Worm (Caenorhabditis elegans): ENCODE data around the gene daf-36.

Gene daf-36

DNA sequence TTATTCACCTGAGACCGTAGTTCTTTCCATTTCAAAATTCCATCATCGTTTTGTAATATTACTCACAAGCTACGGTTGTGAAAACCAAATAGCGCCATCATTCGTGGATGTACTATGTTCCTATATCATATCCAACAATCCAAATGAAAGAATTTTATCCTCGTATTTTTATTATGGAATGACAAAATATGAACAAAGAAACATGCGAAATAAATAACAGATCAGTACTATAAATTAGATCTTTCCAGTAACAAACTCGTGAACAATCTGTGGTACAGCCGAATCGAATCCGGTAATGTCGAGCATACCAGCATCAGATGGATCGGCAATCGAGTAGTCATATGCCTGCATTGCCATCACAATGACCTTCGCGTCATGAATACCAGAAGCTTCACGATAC is 27.2 kb upstream of the daf-36 start:
- TF ChIP-seq C34B4.2 (tag; optimal IDR thresholded peaks at IDR 0.05), result no peak
- TF ChIP-seq Y116A8C.19 (tag; optimal IDR thresholded peaks at IDR 0.05; ENCODE audit: borderline replicate concordance), result no peak
- TF ChIP-seq alr-1 (tag; optimal IDR thresholded peaks at IDR 0.05; ENCODE audit: borderline replicate concordance), result no peak
- no peak for TF ChIP-seq nhr-84 (tag; optimal IDR thresholded peaks at IDR 0.05)
- no peak for TF ChIP-seq C16A3.4 (tag; optimal IDR thresholded peaks at IDR 0.05)
- no peak for TF ChIP-seq sptf-1 (tag; optimal IDR thresholded peaks at IDR 0.05)

DNA sequence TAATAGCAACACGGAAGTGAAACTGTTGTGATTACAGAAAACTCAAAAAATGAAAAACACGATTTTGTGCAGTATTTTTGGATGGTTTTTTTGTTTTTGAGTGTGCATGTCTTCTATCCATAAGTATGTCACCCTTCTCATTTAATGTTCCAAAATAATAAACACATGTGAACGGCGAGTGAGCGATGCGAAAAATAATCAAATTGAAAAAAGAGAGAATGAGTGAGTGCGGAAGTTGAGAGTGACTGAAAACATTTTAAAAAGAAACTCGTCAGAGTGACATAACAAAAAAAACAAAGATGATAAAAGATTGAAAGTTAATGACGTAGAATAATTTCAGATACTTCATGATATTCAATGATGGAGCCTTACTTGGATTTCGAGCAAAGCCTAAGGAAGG is 24.0 kb upstream of the daf-36 start:
- TF ChIP-seq ets-5 (GFP tag; IDR thresholded peaks at IDR 0.05) (no peak), fkh-4 (tag; optimal IDR thresholded peaks at IDR 0.05; ENCODE audit: borderline replicate concordance) (no peak), elt-3 (tag; optimal IDR thresholded peaks at IDR 0.05) (no peak), ztf-11 (tag; optimal IDR thresholded peaks at IDR 0.05) (no peak), unc-130 (tag; optimal IDR thresholded peaks at IDR 0.05) (no peak), irx-1 (tag; optimal IDR thresholded peaks at IDR 0.05) (no peak), C04F5.9 (tag; optimal IDR thresholded peaks at IDR 0.05) (no peak), dpl-1 (GFP tag; optimal IDR thresholded peaks at IDR 0.05) (no peak), unc-98 (GFP tag; IDR thresholded peaks at IDR 0.05) (no peak)

DNA sequence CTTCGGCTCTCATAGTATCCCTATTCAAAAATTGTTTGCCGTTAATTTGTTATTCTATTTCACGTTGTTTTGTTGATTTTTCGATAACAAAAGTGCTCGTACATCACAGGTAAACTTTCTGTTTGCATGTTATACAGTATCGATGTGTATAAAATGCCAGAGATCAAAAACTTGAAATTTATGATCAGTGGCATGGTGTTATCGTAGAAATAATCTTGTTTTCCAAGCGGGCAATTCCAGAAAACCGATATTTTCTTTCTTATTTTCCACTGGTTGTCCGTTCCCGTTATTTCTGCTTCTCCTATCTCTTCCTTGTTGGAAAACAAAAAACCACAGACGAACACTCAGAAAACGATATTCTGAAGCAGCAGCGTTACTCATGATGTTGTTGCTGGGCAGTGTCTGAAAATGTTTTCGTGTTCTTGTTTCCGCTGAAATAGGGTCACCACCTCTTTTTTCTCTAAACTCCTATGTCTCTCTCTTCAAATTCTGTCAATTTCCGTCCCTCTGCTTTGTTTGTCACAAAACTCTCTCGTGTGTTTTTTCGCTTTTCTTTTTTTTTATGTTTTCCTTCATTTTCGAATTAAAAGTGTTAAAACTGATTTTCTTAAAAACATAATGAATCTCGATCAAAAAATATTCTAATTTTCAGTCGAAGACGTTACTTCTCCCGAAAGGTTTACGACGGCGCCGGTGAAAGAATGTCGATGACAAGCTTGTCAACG is 22.9 kb upstream of the daf-36 start, which contains the start of gene akt-1:
akt-1 (plus strand) TSS at position 651 of the 725 bp plus-strand sequence.
- TF ChIP-seq unc-30 (tag; optimal IDR thresholded peaks at IDR 0.05), result no peak
- no peak for TF ChIP-seq efl-1 (optimal IDR thresholded peaks at IDR 0.05)
- TF ChIP-seq efl-1 (GFP tag; optimal IDR thresholded peaks at IDR 0.05 in 1 of 2), result peak in 1 of 2 experiments; percentile 49
- TF ChIP-seq ama-1 (optimal IDR thresholded peaks at IDR 0.05), result peak; percentile 2

DNA sequence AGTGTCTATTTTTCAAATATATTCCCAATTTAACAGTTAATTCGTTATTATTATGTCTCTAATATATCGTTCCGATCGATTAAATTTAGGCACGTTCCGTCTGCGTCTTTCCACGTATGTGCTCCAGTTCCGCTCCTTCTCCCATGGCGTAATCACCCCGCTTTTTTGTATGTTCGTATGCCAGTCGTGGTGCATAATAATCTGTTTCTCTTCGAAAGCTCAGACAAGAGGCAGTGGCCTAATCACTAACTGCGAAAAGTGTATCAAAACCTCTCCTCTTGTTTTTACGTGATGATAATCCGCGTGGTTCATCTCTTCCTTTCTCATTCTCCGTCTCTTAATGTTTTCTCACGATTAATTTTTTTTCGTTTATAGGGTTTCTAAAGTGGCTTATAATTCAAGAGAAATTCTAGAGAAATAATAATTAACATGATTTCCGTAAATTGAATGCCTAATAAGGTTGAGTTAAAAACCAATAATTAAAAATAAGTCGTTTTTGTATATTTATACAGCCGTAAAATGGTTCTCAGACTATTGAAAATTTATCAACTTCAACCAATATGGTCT is 22.2 kb upstream of the daf-36 start:
- no peak for TF ChIP-seq C34B4.2 (tag; optimal IDR thresholded peaks at IDR 0.05)
- peak; percentile 18 for TF ChIP-seq nhr-71 (tag; optimal IDR thresholded peaks at IDR 0.05)
- TF ChIP-seq ets-5 (GFP tag; IDR thresholded peaks at IDR 0.05), result no peak
- TF ChIP-seq Y116A8C.19 (tag; optimal IDR thresholded peaks at IDR 0.05; ENCODE audit: borderline replicate concordance), result no peak
- peak; percentile 58 for TF ChIP-seq lin-14 (GFP tag; optimal IDR thresholded peaks at IDR 0.05)
- no peak for TF ChIP-seq zag-1 (tag; optimal IDR thresholded peaks at IDR 0.05)
- TF ChIP-seq sptf-1 (tag; optimal IDR thresholded peaks at IDR 0.05), result no peak
- TF ChIP-seq mab-9 (GFP tag; IDR thresholded peaks at IDR 0.05), result no peak
- no peak for TF ChIP-seq alr-1 (tag; optimal IDR thresholded peaks at IDR 0.05; ENCODE audit: borderline replicate concordance)
- TF ChIP-seq swsn-7 (tag; optimal IDR thresholded peaks at IDR 0.05), result no peak
- no peak for TF ChIP-seq skn-1 (tag; optimal IDR thresholded peaks at IDR 0.05)
- no peak for TF ChIP-seq sox-4 (tag; optimal IDR thresholded peaks at IDR 0.05)
- no peak for TF ChIP-seq efl-1 (optimal IDR thresholded peaks at IDR 0.05)
- TF ChIP-seq efl-1 (GFP tag; optimal IDR thresholded peaks at IDR 0.05 in 1 of 2), result no peak
- peak; percentile 58 for TF ChIP-seq ceh-8 (GFP tag; optimal IDR thresholded peaks at IDR 0.05)
- TF ChIP-seq unc-86 (tag; optimal IDR thresholded peaks at IDR 0.05), result no peak
- TF ChIP-seq pax-3 (tag; optimal IDR thresholded peaks at IDR 0.05), result peak; percentile 17
- no peak for TF ChIP-seq nhr-84 (tag; optimal IDR thresholded peaks at IDR 0.05)
- peak; percentile 69 for TF ChIP-seq dsc-1 (tag; optimal IDR thresholded peaks at IDR 0.05)
- no peak for TF ChIP-seq unc-30 (tag; optimal IDR thresholded peaks at IDR 0.05)
- no peak for TF ChIP-seq nhr-11 (tag; optimal IDR thresholded peaks at IDR 0.05)
- TF ChIP-seq nhr-47 (tag; optimal IDR thresholded peaks at IDR 0.05), result peak; percentile 31
- TF ChIP-seq fos-1 (tag; optimal IDR thresholded peaks at IDR 0.05), result no peak
- no peak for TF ChIP-seq dpl-1 (GFP tag; optimal IDR thresholded peaks at IDR 0.05)
- TF ChIP-seq nhr-20 (tag; optimal IDR thresholded peaks at IDR 0.05), result no peak
- TF ChIP-seq fkh-8 (tag; optimal IDR thresholded peaks at IDR 0.05), result peak; percentile 46

All from whole organism, L1 larva.